Worm (Caenorhabditis elegans) whole organism, L2 larva: ENCODE measurements around the gene Y53C12A.6.

Source experiments
- lin-11 ChIP-seq: fragments of 150-350 bp; sonication (generic microtip); optimal IDR thresholded peaks from 2 replicates; lab custom pipeline; 2014; ENCODE audit warnings: missing biosample characterization, missing genetic modification characterization, inconsistent platforms, mixed read lengths
- lin-39 ChIP-seq: fragments of 150-350 bp; optimal IDR thresholded peaks from 2 replicates; lab custom pipeline; 2014; ENCODE audit warnings: missing biosample characterization, missing genetic modification reagents, missing genetic modification characterization
- lsy-2 ChIP-seq, 2 experiments: fragments of 150-350 bp in 1 of 2; sonication (generic microtip) in 1 of 2; optimal IDR thresholded peaks; 2 replicates each; lab custom pipeline; 2014 to 2017; ENCODE audit warnings: missing biosample characterization in 2 of 2, missing genetic modification characterization in 2 of 2
- nhr-23 ChIP-seq: fragments of 150-350 bp; optimal IDR thresholded peaks from 2 replicates; lab custom pipeline; 2014; ENCODE audit warnings: missing biosample characterization, missing genetic modification reagents, missing genetic modification characterization

ce11 chrII:9708835-9709299 is 8.9 kb downstream of the Y53C12A.6 start, which contains the start of gene glt-5:
- TF ChIP-seq lsy-2 (tag; optimal IDR thresholded peaks at IDR 0.05; lab: Kevin White, UChicago), result no peak
- TF ChIP-seq lin-11 (tag; lab: Kevin White, UChicago), result no peak
- TF ChIP-seq lin-39 (tag; lab: Kevin White, UChicago), result no peak
- TF ChIP-seq nhr-23 (tag; lab: Kevin White, UChicago), result no peak
